Worm (Caenorhabditis elegans) whole organism, L4 larva: ENCODE results near the gene cdh-1.

Experiments
- ceh-28 ChIP-seq: fragments of 150-350 bp; optimal IDR thresholded peaks from 2 replicates; lab custom pipeline; 2014; ENCODE audit warnings: missing biosample characterization, missing genetic modification reagents, missing genetic modification characterization
- dve-1 ChIP-seq: sonication (generic microtip); optimal IDR thresholded peaks from 2 replicates; lab custom pipeline; 2017; ENCODE audit warnings: antibody characterized with exemption, mild to moderate bottlenecking, missing genetic modification characterization, missing compliant biosample characterization; ENCODE audit not compliant: insufficient read depth
- mdl-1 ChIP-seq, 2 experiments: fragments of 150-350 bp in 1 of 2; sonication (generic microtip) in 1 of 2; optimal IDR thresholded peaks; 2 replicates each; lab custom pipeline; 2014 to 2017; ENCODE audit warnings: missing biosample characterization in 2 of 2, missing genetic modification characterization in 2 of 2
- mep-1 ChIP-seq: fragments of 150-350 bp; sonication (generic microtip); optimal IDR thresholded peaks from 3 replicates; lab custom pipeline; 2014; ENCODE audit warnings: missing biosample characterization, missing genetic modification characterization
- nhr-25 ChIP-seq: sonication (generic microtip); optimal IDR thresholded peaks from 2 replicates; lab custom pipeline; 2017; ENCODE audit warnings: missing genetic modification characterization, mild to moderate bottlenecking, missing compliant biosample characterization, antibody characterized with exemption, moderate library complexity, borderline replicate concordance; ENCODE audit not compliant: insufficient read depth
- snpc-4 ChIP-seq: fragments of 150-350 bp; optimal IDR thresholded peaks from 2 replicates; lab custom pipeline; 2014; ENCODE audit warnings: missing biosample characterization, missing genetic modification characterization
- unc-62 ChIP-seq, 3 experiments: fragments of 150-350 bp in 1 of 3; sonication (generic microtip); optimal IDR thresholded peaks in 2 of 3; peaks in 1 of 3; 1 replicate in 1 of 3; 2 replicates in 2 of 3; lab custom pipeline; 2014 to 2017; ENCODE audit warnings: missing biosample characterization in 3 of 3, missing genetic modification characterization in 3 of 3, missing genetic modification reagents in 3 of 3, missing genotype in 1 of 3

DNA sequence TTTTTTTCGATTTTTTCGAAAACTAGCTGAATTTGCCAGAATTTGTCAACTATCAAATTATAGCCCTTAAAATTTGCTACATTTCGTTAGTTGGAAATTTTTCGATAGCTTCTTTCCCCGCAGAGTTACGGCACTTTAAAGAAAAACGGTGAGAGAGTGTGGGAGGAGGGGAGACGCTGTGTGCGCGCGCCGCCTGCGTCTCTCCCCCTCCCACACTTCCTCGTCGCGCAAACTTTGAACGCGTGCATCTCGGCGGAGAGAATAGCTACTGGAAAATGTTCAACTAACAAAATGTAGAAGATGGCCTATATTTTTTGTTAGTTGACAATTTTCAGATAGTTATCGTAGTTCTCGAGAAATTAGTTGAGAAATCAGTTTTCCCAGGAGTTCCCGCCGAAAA lies 44.1 kb upstream of the cdh-1 start:
- TF ChIP-seq nhr-25 (no peak), dve-1 (tag; lab: Kevin White, UChicago) (no peak), unc-62 (GFP tag; optimal IDR thresholded peaks at IDR 0.05 in 1 of 2; lab: Kevin White, UChicago) (no peak), unc-62 (tag; optimal IDR thresholded peaks at IDR 0.05; lab: Kevin White, UChicago) (no peak), ceh-28 (no peak), mep-1 (tag; lab: Kevin White, UChicago) (no peak), mdl-1 (tag; optimal IDR thresholded peaks at IDR 0.05; lab: Kevin White, UChicago) (no peak), snpc-4 (no peak)
